Worm (Caenorhabditis elegans) whole organism, L1 larva: ENCODE measurements around the gene W04E12.3.

Experiments used
- hlh-17 ChIP-seq: fragments of 200-800 bp; sonication (Bioruptor generic); optimal IDR thresholded peaks from 2 replicates; lab custom pipeline; 2018; ENCODE audit warnings: missing genetic modification characterization, mild to moderate bottlenecking, missing compliant biosample characterization, moderate library complexity, borderline replicate concordance
- lsy-2 ChIP-seq, 2 experiments: fragments of 150-350 bp; optimal IDR thresholded peaks; 2 replicates each; lab custom pipeline; 2014; ENCODE audit warnings: missing biosample characterization in 2 of 2, missing genetic modification characterization in 2 of 2
- unc-62 ChIP-seq: fragments of 150-350 bp; optimal IDR thresholded peaks from 2 replicates; lab custom pipeline; 2014; ENCODE audit warnings: missing biosample characterization, missing genetic modification reagents, missing genetic modification characterization

ce11 chrV:19743305-19743704 is 1.6 kb downstream of the W04E12.3 start, which contains the start of gene W04E12.4:
- no peak for TF ChIP-seq lsy-2 (tag; optimal IDR thresholded peaks at IDR 0.05; lab: Kevin White, UChicago)
- no peak for TF ChIP-seq hlh-17 (GFP tag; lab: Kevin White, UChicago)
- no peak for TF ChIP-seq unc-62
